Fruit fly (Drosophila melanogaster): Measurements from ENCODE around the gene CG32104.

CG32104 gene

DNA sequence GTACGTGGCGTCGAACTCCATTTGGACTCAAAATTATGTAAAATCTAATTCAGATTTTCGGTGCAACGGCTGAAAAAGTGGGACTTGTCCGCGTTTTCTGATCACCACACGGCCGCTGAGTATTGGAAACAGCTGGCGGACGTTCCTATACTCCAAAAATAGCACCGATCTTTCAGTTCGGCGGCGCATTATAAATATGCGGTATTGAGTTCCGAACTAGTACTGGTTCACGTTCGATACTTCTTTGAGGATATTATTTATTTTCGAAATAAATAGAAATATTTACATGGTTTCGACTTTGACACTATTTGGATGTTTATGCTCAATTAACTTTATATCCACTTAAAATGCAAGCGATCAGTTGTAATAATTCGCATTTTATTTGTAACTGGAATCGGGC is 2.7 kb upstream of the CG32104 start, which contains the start of gene Smyd4-2:
TSS of gene Smyd4-2 (minus strand) at position 136 of the 400 bp plus-strand sequence.
- no peak for TF ChIP-seq CG7045 (GFP tag; optimal IDR thresholded peaks at IDR 0.05)
- no peak for TF ChIP-seq CG7101 (tag; optimal IDR thresholded peaks at IDR 0.05)
- no peak for TF ChIP-seq Mnt (GFP tag; optimal IDR thresholded peaks at IDR 0.05)
- TF ChIP-seq CG12768 (GFP tag; optimal IDR thresholded peaks at IDR 0.05): no peak
- no peak for TF ChIP-seq CG14711 (tag; optimal IDR thresholded peaks at IDR 0.05)
- no peak for TF ChIP-seq Clk (GFP tag; optimal IDR thresholded peaks at IDR 0.05)
- no peak for TF ChIP-seq pad (GFP tag; optimal IDR thresholded peaks at IDR 0.05)
- TF ChIP-seq CG33017 (tag; optimal IDR thresholded peaks at IDR 0.05): no peak
- no peak for TF ChIP-seq ovo (GFP tag; optimal IDR thresholded peaks at IDR 0.05)
- no peak for TF ChIP-seq cnc (optimal IDR thresholded peaks at IDR 0.05)
- no peak for TF ChIP-seq CG11617 (GFP tag; optimal IDR thresholded peaks at IDR 0.05)
- no peak for TF ChIP-seq toe (GFP tag; optimal IDR thresholded peaks at IDR 0.05)
- no peak for TF ChIP-seq cic (GFP tag; optimal IDR thresholded peaks at IDR 0.05)
- TF ChIP-seq Hr96 (GFP tag; optimal IDR thresholded peaks at IDR 0.05): no peak
- no peak for TF ChIP-seq bab1 (GFP tag; optimal IDR thresholded peaks at IDR 0.05)
- no peak for TF ChIP-seq CG5204 (GFP tag; optimal IDR thresholded peaks at IDR 0.05)
- no peak for TF ChIP-seq kay (GFP tag; ENCODE audit: borderline replicate concordance)
- TF ChIP-seq Crg-1 (GFP tag; optimal IDR thresholded peaks at IDR 0.05): no peak
- TF ChIP-seq CG1620 (GFP tag; optimal IDR thresholded peaks at IDR 0.05): no peak
- no peak for TF ChIP-seq tj (GFP tag; optimal IDR thresholded peaks at IDR 0.05)

DNA sequence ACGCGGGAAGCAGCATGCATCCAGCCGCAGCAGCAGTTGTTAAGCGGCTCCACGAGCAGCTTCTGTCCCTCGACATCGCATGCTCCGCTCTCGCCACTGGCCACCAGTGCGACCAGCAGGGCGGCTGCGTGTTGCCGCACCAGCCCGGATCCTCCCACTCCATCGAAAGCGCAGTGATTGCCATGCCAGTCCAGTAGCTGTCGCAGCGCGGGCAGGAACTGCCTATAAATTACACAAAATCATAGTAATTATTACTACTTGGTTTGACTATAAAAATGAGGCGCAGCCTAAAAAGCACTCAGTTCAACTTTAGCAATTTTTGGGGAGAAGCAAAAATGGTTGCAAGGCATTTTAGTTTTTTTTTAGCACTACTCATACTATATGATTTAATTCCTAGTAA is 3.3 kb downstream of the CG32104 start, which contains the start of gene Obp69a:
TSS of gene Obp69a (plus strand) at position 301 of the 400 bp plus-strand sequence.
- TF ChIP-seq CG1620 (GFP tag; optimal IDR thresholded peaks at IDR 0.05) (no peak), cnc (optimal IDR thresholded peaks at IDR 0.05) (no peak)

DNA sequence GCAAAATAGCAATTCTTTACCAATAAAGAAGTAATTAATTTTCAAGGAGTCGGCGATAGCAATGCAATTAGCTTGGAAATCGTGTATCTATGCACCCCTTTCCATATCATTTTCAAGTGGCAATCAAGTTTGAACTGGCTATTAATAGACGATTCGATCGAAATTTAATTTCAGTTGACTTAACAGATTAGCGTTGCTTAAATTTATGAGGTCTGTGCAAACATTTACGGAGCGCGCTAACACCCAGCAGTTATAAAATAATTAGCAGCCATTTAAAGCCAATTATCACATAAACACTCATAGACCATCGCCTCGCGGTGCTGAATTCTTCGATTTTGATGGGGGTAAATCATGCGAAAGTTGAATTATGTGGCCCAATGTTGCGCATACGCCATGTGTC is 6.4 kb downstream of the CG32104 start:
- TF ChIP-seq tj (GFP tag; optimal IDR thresholded peaks at IDR 0.05) (no peak), CG7045 (GFP tag; optimal IDR thresholded peaks at IDR 0.05) (no peak), Hr96 (GFP tag; optimal IDR thresholded peaks at IDR 0.05) (no peak), Mnt (GFP tag; optimal IDR thresholded peaks at IDR 0.05) (no peak), CG14711 (tag; optimal IDR thresholded peaks at IDR 0.05) (no peak), CG33017 (tag; optimal IDR thresholded peaks at IDR 0.05) (no peak), Crg-1 (GFP tag; optimal IDR thresholded peaks at IDR 0.05) (no peak), pad (GFP tag; optimal IDR thresholded peaks at IDR 0.05) (no peak)

DNA sequence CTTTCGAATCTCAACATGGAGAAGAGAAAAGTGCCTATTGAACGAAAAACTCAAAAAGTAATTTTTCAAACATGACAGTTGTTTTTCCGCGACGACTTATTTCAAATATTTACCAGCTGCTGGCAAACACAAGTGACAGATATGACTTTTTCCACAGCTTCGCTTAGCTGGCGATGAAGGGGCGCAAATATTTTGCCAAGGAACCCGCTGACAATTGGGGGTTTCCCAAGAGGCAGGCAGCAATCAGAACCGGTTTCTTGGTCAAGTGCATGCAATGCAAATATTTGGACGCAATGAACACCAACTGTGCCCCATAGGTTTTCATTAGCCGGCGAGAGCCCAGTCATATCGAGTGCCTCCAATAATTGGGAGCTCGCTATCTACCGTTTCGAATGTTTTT is 7.1 kb downstream of the CG32104 start:
- TF ChIP-seq bab1 (GFP tag; optimal IDR thresholded peaks at IDR 0.05): no peak
- no peak for TF ChIP-seq ovo (GFP tag; optimal IDR thresholded peaks at IDR 0.05)
- no peak for TF ChIP-seq CG14711 (tag; optimal IDR thresholded peaks at IDR 0.05)
- TF ChIP-seq CG33017 (tag; optimal IDR thresholded peaks at IDR 0.05): no peak
- no peak for TF ChIP-seq Hr96 (GFP tag; optimal IDR thresholded peaks at IDR 0.05)
- no peak for TF ChIP-seq CG1620 (GFP tag; optimal IDR thresholded peaks at IDR 0.05)
- TF ChIP-seq kay (GFP tag; ENCODE audit: borderline replicate concordance): no peak
- TF ChIP-seq CG12768 (GFP tag; optimal IDR thresholded peaks at IDR 0.05): no peak
- TF ChIP-seq toe (GFP tag; optimal IDR thresholded peaks at IDR 0.05): no peak
- no peak for TF ChIP-seq CG5204 (GFP tag; optimal IDR thresholded peaks at IDR 0.05)
- no peak for TF ChIP-seq cic (GFP tag; optimal IDR thresholded peaks at IDR 0.05)
- TF ChIP-seq CG7045 (GFP tag; optimal IDR thresholded peaks at IDR 0.05): no peak
- TF ChIP-seq CG7101 (tag; optimal IDR thresholded peaks at IDR 0.05): no peak
- TF ChIP-seq pad (GFP tag; optimal IDR thresholded peaks at IDR 0.05): no peak
- no peak for TF ChIP-seq Crg-1 (GFP tag; optimal IDR thresholded peaks at IDR 0.05)
- no peak for TF ChIP-seq Mnt (GFP tag; optimal IDR thresholded peaks at IDR 0.05)
- no peak for TF ChIP-seq cnc (optimal IDR thresholded peaks at IDR 0.05)

DNA sequence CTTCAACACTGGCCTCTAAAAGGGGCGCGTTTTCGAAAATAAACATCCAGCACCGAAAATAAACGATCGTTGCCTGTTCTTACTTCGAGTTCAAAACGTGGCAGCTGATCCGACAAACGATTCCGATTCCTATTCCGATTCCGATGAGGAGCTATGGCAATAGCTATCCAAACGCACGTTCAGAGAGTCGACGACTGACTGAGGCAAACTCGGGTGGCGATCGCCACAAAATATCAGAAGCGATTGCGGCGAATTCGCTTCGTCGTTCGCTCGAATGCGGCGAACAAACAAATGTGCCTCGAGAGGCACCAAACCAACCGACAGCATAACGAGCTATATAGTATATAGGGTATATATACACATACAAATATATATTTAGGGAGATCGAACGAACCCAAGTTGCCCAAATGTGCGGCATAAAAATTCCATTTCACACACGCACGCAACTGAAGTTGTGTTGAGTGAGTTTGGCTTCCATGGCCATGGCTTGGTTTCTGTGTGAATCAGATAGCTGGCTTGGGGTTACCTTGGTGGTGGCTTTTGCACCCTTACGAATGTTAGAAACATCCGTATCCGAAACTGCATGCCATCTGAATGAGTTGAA is 7.8 kb downstream of the CG32104 start, which contains the start of gene Ncc69:
TSS of gene Ncc69 (minus strand) at position 205 of the 604 bp plus-strand sequence.
- TF ChIP-seq CG7045 (GFP tag; optimal IDR thresholded peaks at IDR 0.05) (no peak), CG7101 (tag; optimal IDR thresholded peaks at IDR 0.05) (no peak), Crg-1 (GFP tag; optimal IDR thresholded peaks at IDR 0.05) (no peak), CG14711 (tag; optimal IDR thresholded peaks at IDR 0.05) (no peak), cnc (optimal IDR thresholded peaks at IDR 0.05) (no peak), CG33017 (tag; optimal IDR thresholded peaks at IDR 0.05) (no peak), tj (GFP tag; optimal IDR thresholded peaks at IDR 0.05) (peak; percentile 22), cic (GFP tag; optimal IDR thresholded peaks at IDR 0.05) (no peak), CG12768 (GFP tag; optimal IDR thresholded peaks at IDR 0.05) (no peak), Hr96 (GFP tag; optimal IDR thresholded peaks at IDR 0.05) (no peak), bab1 (GFP tag; optimal IDR thresholded peaks at IDR 0.05) (peak; percentile 21), Clk (GFP tag; optimal IDR thresholded peaks at IDR 0.05) (no peak), CG11617 (GFP tag; optimal IDR thresholded peaks at IDR 0.05) (no peak), ovo (GFP tag; optimal IDR thresholded peaks at IDR 0.05) (no peak), kay (GFP tag; ENCODE audit: borderline replicate concordance) (peak; percentile 41), toe (GFP tag; optimal IDR thresholded peaks at IDR 0.05) (no peak), CG1620 (GFP tag; optimal IDR thresholded peaks at IDR 0.05) (no peak), CG5204 (GFP tag; optimal IDR thresholded peaks at IDR 0.05) (no peak), pad (GFP tag; optimal IDR thresholded peaks at IDR 0.05) (no peak), Mnt (GFP tag; optimal IDR thresholded peaks at IDR 0.05) (peak; percentile 48)

DNA sequence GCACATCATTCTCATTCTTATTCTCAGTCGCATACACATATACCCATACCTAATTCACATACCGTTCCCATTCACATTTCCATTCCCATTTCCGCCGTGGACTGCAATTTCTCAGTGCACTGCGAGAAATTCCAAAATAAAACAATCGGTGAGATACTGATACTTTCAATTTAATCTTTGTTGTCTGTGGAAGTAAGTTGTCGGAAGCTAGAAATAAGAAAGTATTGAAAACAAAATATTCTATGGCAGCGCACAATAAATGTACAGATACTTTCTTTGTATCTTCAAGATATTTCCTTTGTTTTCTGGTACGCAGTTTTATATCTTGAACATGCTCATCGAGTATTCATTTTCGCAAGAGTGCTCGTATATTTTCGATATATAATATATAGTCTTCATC is 11.2 kb downstream of the CG32104 start:
- TF ChIP-seq pad (GFP tag; optimal IDR thresholded peaks at IDR 0.05) (no peak), tj (GFP tag; optimal IDR thresholded peaks at IDR 0.05) (peak; percentile 20)

Measured in whole organism, adult.